Worm (Caenorhabditis elegans): ENCODE data around the gene ikke-1.

Gene ikke-1

ce11 chrIII:9050600-9050999, at the start of gene ikke-1:
ikke-1 (minus strand) TSS chrIII:9050700.
- TF ChIP-seq snpc-4 (tag; optimal IDR thresholded peaks at IDR 0.05) (no peak), nhr-2 (tag; optimal IDR thresholded peaks at IDR 0.05) (peak; percentile 11)

- TF ChIP-seq ces-1 (GFP tag; optimal IDR thresholded peaks at IDR 0.05) (no peak), tbx-8 (GFP tag; optimal IDR thresholded peaks at IDR 0.05) (no peak), ceh-39 (tag; optimal IDR thresholded peaks at IDR 0.05) (no peak), pha-4 (tag; optimal IDR thresholded peaks at IDR 0.05) (no peak), bed-3 (GFP tag; optimal IDR thresholded peaks at IDR 0.05) (no peak), hlh-1 (tag; optimal IDR thresholded peaks at IDR 0.05) (no peak), lsy-2 (tag; optimal IDR thresholded peaks at IDR 0.05) (no peak), ztf-11 (tag; optimal IDR thresholded peaks at IDR 0.05) (no peak), ceh-43 (GFP tag; optimal IDR thresholded peaks at IDR 0.05) (no peak), M03D4.4 (tag; optimal IDR thresholded peaks at IDR 0.05) (no peak), nhr-76 (tag; optimal IDR thresholded peaks at IDR 0.05) (no peak), lin-32 (GFP tag; optimal IDR thresholded peaks at IDR 0.05) (no peak), sptf-1 (tag; optimal IDR thresholded peaks at IDR 0.05) (no peak), nhr-237 (tag; optimal IDR thresholded peaks at IDR 0.05) (no peak), nhr-2 (tag; optimal IDR thresholded peaks at IDR 0.05) (no peak)
Observed at ce11 chrIII:9091392-9092291, 41.1 kb upstream of the ikke-1 start, which contains the start of gene glp-1. glp-1 (plus strand) TSS chrIII:9092241.

ce11 chrIII:9089325-9089823, 38.9 kb upstream of the ikke-1 start, which contains the start of the genes mccc-2 and mrpl-44:
mccc-2 (minus strand) TSS chrIII:9089375.
mrpl-44 (minus strand) TSS chrIII:9089375.
- TF ChIP-seq pha-4 (tag; optimal IDR thresholded peaks at IDR 0.05) = no peak
- TF ChIP-seq nhr-237 (tag; optimal IDR thresholded peaks at IDR 0.05) = no peak
- no peak for TF ChIP-seq hlh-1 (tag; optimal IDR thresholded peaks at IDR 0.05)
- TF ChIP-seq nhr-12 (tag; optimal IDR thresholded peaks at IDR 0.05) = no peak
- no peak for TF ChIP-seq ceh-43 (GFP tag; optimal IDR thresholded peaks at IDR 0.05)
- no peak for TF ChIP-seq M03D4.4 (tag; optimal IDR thresholded peaks at IDR 0.05)
- no peak for TF ChIP-seq zip-8 (tag; optimal IDR thresholded peaks at IDR 0.05)
- no peak for TF ChIP-seq cnd-1 (tag; optimal IDR thresholded peaks at IDR 0.05)
- TF ChIP-seq mls-2 (tag; optimal IDR thresholded peaks at IDR 0.05) = no peak

ce11 chrIII:9084329-9084728, 33.8 kb upstream of the ikke-1 start:
- TF ChIP-seq mab-5 (tag; optimal IDR thresholded peaks at IDR 0.05) = peak; percentile 75
- peak; percentile 65 for TF ChIP-seq unc-120 (tag; optimal IDR thresholded peaks at IDR 0.05; ENCODE audit: poor library complexity, severe bottlenecking)
- TF ChIP-seq unc-62 (GFP tag; optimal IDR thresholded peaks at IDR 0.05) = peak; percentile 11
- peak; percentile 98 for TF ChIP-seq ces-1 (GFP tag; optimal IDR thresholded peaks at IDR 0.05)
- no peak for TF ChIP-seq flh-1 (GFP tag; optimal IDR thresholded peaks at IDR 0.05)
- TF ChIP-seq mls-2 (tag; optimal IDR thresholded peaks at IDR 0.05) = peak; percentile 26
- TF ChIP-seq lin-13 (tag; optimal IDR thresholded peaks at IDR 0.05) = no peak

ce11 chrIII:9083118-9083517, 32.6 kb upstream of the ikke-1 start:
- peak; percentile 55 for TF ChIP-seq unc-120 (tag; optimal IDR thresholded peaks at IDR 0.05; ENCODE audit: poor library complexity, severe bottlenecking)
- TF ChIP-seq ham-2 (GFP tag; optimal IDR thresholded peaks at IDR 0.05) = no peak
- TF ChIP-seq unc-62 (GFP tag; optimal IDR thresholded peaks at IDR 0.05) = peak; percentile 54
- TF ChIP-seq ceh-83 (GFP tag; optimal IDR thresholded peaks at IDR 0.05) = no peak
- TF ChIP-seq mls-2 (tag; optimal IDR thresholded peaks at IDR 0.05) = no peak
- no peak for TF ChIP-seq unc-39 (tag; optimal IDR thresholded peaks at IDR 0.05)

ce11 chrIII:9081763-9082162, 31.3 kb upstream of the ikke-1 start, which contains the start of gene far-2:
far-2 (plus strand) TSS chrIII:9081828.
- TF ChIP-seq nhr-28 (tag; optimal IDR thresholded peaks at IDR 0.05) (no peak), pha-4 (tag; optimal IDR thresholded peaks at IDR 0.05) (no peak), zip-8 (tag; optimal IDR thresholded peaks at IDR 0.05) (no peak), nhr-237 (tag; optimal IDR thresholded peaks at IDR 0.05) (no peak), nhr-76 (tag; optimal IDR thresholded peaks at IDR 0.05) (no peak), M03D4.4 (tag; optimal IDR thresholded peaks at IDR 0.05) (no peak), ceh-39 (tag; optimal IDR thresholded peaks at IDR 0.05) (no peak), ztf-11 (tag; optimal IDR thresholded peaks at IDR 0.05) (no peak), lin-32 (GFP tag; optimal IDR thresholded peaks at IDR 0.05) (no peak), nhr-12 (tag; optimal IDR thresholded peaks at IDR 0.05) (no peak)

All from whole organism, mixed stage, embryonic.